Fruit fly (Drosophila melanogaster) whole organism, embryonic: ENCODE measurements around the gene Mfe2.
A peak's percentile ranks its signal among the peaks of the same experiment; 100 is the strongest.

Experiments
- Ada2b ChIP-seq: fragments of 200-800 bp; sonication (Bioruptor generic); IDR thresholded peaks from 2 replicates; pipeline ENCODE4 v1.3.6; 2022; ENCODE audit warnings: missing biosample characterization, missing genetic modification characterization
- B-H1 ChIP-seq: fragments of 200-800 bp; sonication (Bioruptor generic); IDR thresholded peaks from 3 replicates; pipeline ENCODE4 v1.3.6; 2022; ENCODE audit warnings: missing biosample characterization, missing genetic modification characterization
- CG10431 ChIP-seq: fragments of 200-800 bp; sonication (Bioruptor generic); optimal IDR thresholded peaks from 3 replicates; lab custom pipeline; 2018; ENCODE audit warnings: missing biosample characterization, mild to moderate bottlenecking, missing genetic modification characterization
- CG10543 ChIP-seq: fragments of 200-800 bp; sonication (Bioruptor generic); optimal IDR thresholded peaks from 3 replicates; lab custom pipeline; 2017; ENCODE audit warnings: missing biosample characterization, mild to moderate bottlenecking, missing genetic modification characterization, moderate library complexity
- CG10565 ChIP-seq: fragments of 200-800 bp; sonication (Bioruptor generic); optimal IDR thresholded peaks from 3 replicates; lab custom pipeline; 2016; ENCODE audit warnings: missing biosample characterization, mild to moderate bottlenecking, missing genetic modification characterization
- CG11560 ChIP-seq: fragments of 200-800 bp; sonication (Bioruptor generic); IDR thresholded peaks from 3 replicates; pipeline ENCODE4 v1.3.6; 2022; ENCODE audit warnings: missing biosample characterization, missing genetic modification characterization
- CG11696 ChIP-seq: fragments of 200-800 bp; sonication (Bioruptor generic); IDR thresholded peaks from 2 replicates; pipeline ENCODE4 v1.3.6; 2022; ENCODE audit warnings: missing biosample characterization, missing genetic modification characterization
- CG12236 ChIP-seq: fragments of 200-800 bp; sonication (Bioruptor generic); optimal IDR thresholded peaks from 2 replicates; lab custom pipeline; 2016; ENCODE audit warnings: missing biosample characterization, missing genetic modification characterization
- CG13123 ChIP-seq: fragments of 200-800 bp; sonication (Bioruptor generic); optimal IDR thresholded peaks from 2 replicates; lab custom pipeline; 2016; ENCODE audit warnings: missing biosample characterization, missing genetic modification characterization
- CG13424 ChIP-seq: fragments of 200-800 bp; sonication (Bioruptor generic); optimal IDR thresholded peaks from 2 replicates; lab custom pipeline; 2019; ENCODE audit warnings: missing biosample characterization, mild to moderate bottlenecking, missing genetic modification characterization, moderate library complexity
- CG13894 ChIP-seq: fragments of 200-800 bp; sonication (Bioruptor generic); optimal IDR thresholded peaks from 3 replicates; lab custom pipeline; 2018; ENCODE audit warnings: missing biosample characterization, mild to moderate bottlenecking, missing genetic modification characterization, moderate library complexity
- CG1529 ChIP-seq: fragments of 200-800 bp; sonication (Bioruptor generic); optimal IDR thresholded peaks from 3 replicates; lab custom pipeline; 2018; ENCODE audit warnings: missing biosample characterization, missing genetic modification characterization
- CG17328 ChIP-seq: fragments of 200-800 bp; sonication (Bioruptor generic); IDR thresholded peaks from 2 replicates; pipeline ENCODE4 v1.3.6; 2022; ENCODE audit warnings: missing biosample characterization, missing genetic modification characterization
- CG1792 ChIP-seq: fragments of 200-800 bp; sonication (Bioruptor generic); optimal IDR thresholded peaks from 2 replicates; lab custom pipeline; 2016; ENCODE audit warnings: missing biosample characterization, missing genetic modification characterization
- CG31224 ChIP-seq: fragments of 200-800 bp; sonication (Bioruptor generic); IDR thresholded peaks from 2 replicates; pipeline ENCODE4 v1.3.6; 2022; ENCODE audit warnings: missing biosample characterization, missing genetic modification characterization
- CG6813 ChIP-seq: fragments of 200-800 bp; sonication (Bioruptor generic); optimal IDR thresholded peaks from 2 replicates; lab custom pipeline; 2017; ENCODE audit warnings: missing biosample characterization, missing genetic modification characterization, mild to moderate bottlenecking, moderate library complexity, missing genetic modification reagents
- CG6854 ChIP-seq: fragments of 200-800 bp; sonication (Bioruptor generic); optimal IDR thresholded peaks from 3 replicates; lab custom pipeline; 2017; ENCODE audit warnings: missing biosample characterization, mild to moderate bottlenecking, missing genetic modification characterization
- CG7357 ChIP-seq: fragments of 200-800 bp; sonication (Bioruptor generic); IDR thresholded peaks from 3 replicates; pipeline ENCODE4 v1.3.6; 2022; ENCODE audit warnings: missing biosample characterization, missing genetic modification characterization
- CG7745 ChIP-seq: fragments of 200-800 bp; sonication (Bioruptor generic); optimal IDR thresholded peaks from 2 replicates; lab custom pipeline; 2018; ENCODE audit warnings: missing biosample characterization, mild to moderate bottlenecking, missing genetic modification characterization, moderate library complexity
- CG8089 ChIP-seq: fragments of 200-800 bp; sonication (Bioruptor generic); optimal IDR thresholded peaks from 3 replicates; lab custom pipeline; 2016; ENCODE audit warnings: missing biosample characterization, missing genetic modification characterization
- CG8478 ChIP-seq: fragments of >200 bp; optimal IDR thresholded peaks from 2 replicates; lab custom pipeline; 2018
- Fer2 ChIP-seq: fragments of 200-800 bp; sonication (Bioruptor generic); optimal IDR thresholded peaks from 2 replicates; lab custom pipeline; 2018; ENCODE audit warnings: missing biosample characterization, mild to moderate bottlenecking, missing genetic modification characterization, moderate library complexity
- Gsc ChIP-seq: fragments of 200-800 bp; sonication (Bioruptor generic); IDR thresholded peaks from 2 replicates; pipeline ENCODE4 v1.3.6; 2022; ENCODE audit warnings: missing biosample characterization, missing genetic modification characterization
- HLHmδ ChIP-seq: fragments of 200-800 bp; sonication (Bioruptor generic); optimal IDR thresholded peaks from 2 replicates; lab custom pipeline; 2018; ENCODE audit warnings: missing biosample characterization, mild to moderate bottlenecking, missing genetic modification characterization, moderate library complexity
- Hr51 ChIP-seq, 2 experiments: fragments of 200-800 bp; sonication (Bioruptor generic); optimal IDR thresholded peaks; 2 replicates in 1 of 2; 3 replicates in 1 of 2; lab custom pipeline; 2016 to 2018; ENCODE audit warnings: missing biosample characterization in 2 of 2, missing genetic modification characterization in 2 of 2, mild to moderate bottlenecking in 1 of 2, moderate library complexity in 1 of 2
- Hr78 ChIP-seq, 2 experiments: fragments of 200-800 bp in 1 of 2; fragments of >200 bp in 1 of 2; sonication (Bioruptor generic) in 1 of 2; optimal IDR thresholded peaks; 2 replicates each; lab custom pipeline; 2017 to 2019; ENCODE audit warnings: missing biosample characterization in 2 of 2, missing genetic modification characterization in 2 of 2, mild to moderate bottlenecking in 1 of 2, moderate library complexity in 1 of 2
- Lim3 ChIP-seq: fragments of 200-800 bp; sonication (Bioruptor generic); IDR thresholded peaks from 2 replicates; pipeline ENCODE4 v1.3.6; 2022; ENCODE audit warnings: missing biosample characterization, missing genetic modification characterization
- Max ChIP-seq: fragments of 200-800 bp; sonication (Bioruptor generic); optimal IDR thresholded peaks from 2 replicates; lab custom pipeline; 2016; ENCODE audit warnings: missing biosample characterization, mild to moderate bottlenecking, missing genetic modification characterization
- NK7.1 ChIP-seq: fragments of 200-800 bp; sonication (Bioruptor generic); optimal IDR thresholded peaks from 3 replicates; lab custom pipeline; 2016; ENCODE audit warnings: missing biosample characterization, missing genetic modification characterization
- Sry-β ChIP-seq: fragments of 200-800 bp; sonication (Bioruptor generic); optimal IDR thresholded peaks from 2 replicates; lab custom pipeline; 2018; ENCODE audit warnings: missing biosample characterization, mild to moderate bottlenecking, missing genetic modification characterization, moderate library complexity
- Vsx1 ChIP-seq: fragments of 200-800 bp; sonication (Bioruptor generic); optimal IDR thresholded peaks from 2 replicates; lab custom pipeline; 2017; ENCODE audit warnings: missing biosample characterization, mild to moderate bottlenecking, missing genetic modification characterization, missing genetic modification reagents
- YL-1 ChIP-seq: fragments of 200-800 bp; sonication (Bioruptor generic); optimal IDR thresholded peaks from 3 replicates; lab custom pipeline; 2017; ENCODE audit warnings: missing biosample characterization, mild to moderate bottlenecking, missing genetic modification characterization
- bigmax ChIP-seq: fragments of 200-800 bp; sonication (Bioruptor generic); optimal IDR thresholded peaks from 2 replicates; lab custom pipeline; 2018; ENCODE audit warnings: missing biosample characterization, mild to moderate bottlenecking, missing genetic modification characterization
- br ChIP-seq: fragments of >200 bp; optimal IDR thresholded peaks from 2 replicates; lab custom pipeline; 2017
- cato ChIP-seq: fragments of 200-800 bp; sonication (Bioruptor generic); optimal IDR thresholded peaks from 2 replicates; lab custom pipeline; 2016; ENCODE audit warnings: missing biosample characterization, missing genetic modification characterization, borderline replicate concordance
- crol ChIP-seq: fragments of 200-800 bp; sonication (Bioruptor generic); IDR thresholded peaks from 2 replicates; pipeline ENCODE4 v1.3.6; 2022; ENCODE audit warnings: missing biosample characterization, missing genetic modification characterization
- dati ChIP-seq: fragments of 200-800 bp; sonication (Bioruptor generic); IDR thresholded peaks from 2 replicates; pipeline ENCODE4 v1.3.6; 2022; ENCODE audit warnings: missing biosample characterization, missing genetic modification characterization
- fd96Cb ChIP-seq: fragments of 200-800 bp; sonication (Bioruptor generic); optimal IDR thresholded peaks from 2 replicates; lab custom pipeline; 2018; ENCODE audit warnings: missing biosample characterization, mild to moderate bottlenecking, missing genetic modification characterization, moderate library complexity
- gt ChIP-seq: fragments of 200-800 bp; sonication (Bioruptor generic); IDR thresholded peaks from 2 replicates; pipeline ENCODE4 v1.3.6; 2022; ENCODE audit warnings: missing biosample characterization, missing genetic modification characterization
- jigr1 ChIP-seq: fragments of 200-800 bp; sonication (Bioruptor generic); IDR thresholded peaks from 3 replicates; pipeline ENCODE4 v1.3.6; 2022; ENCODE audit warnings: missing biosample characterization, missing genetic modification characterization
- jing ChIP-seq: fragments of 200-800 bp; sonication (Bioruptor generic); optimal IDR thresholded peaks from 2 replicates; lab custom pipeline; 2018; ENCODE audit warnings: missing biosample characterization, mild to moderate bottlenecking, missing genetic modification characterization
- jumu ChIP-seq: fragments of 200-800 bp; sonication (Bioruptor generic); optimal IDR thresholded peaks from 3 replicates; lab custom pipeline; 2016; ENCODE audit warnings: missing biosample characterization, missing genetic modification characterization
- mam ChIP-seq: fragments of 200-800 bp; sonication (Bioruptor generic); optimal IDR thresholded peaks from 3 replicates; lab custom pipeline; 2016; ENCODE audit warnings: missing biosample characterization, missing genetic modification characterization
- pb ChIP-seq: fragments of 200-800 bp; sonication (Bioruptor generic); optimal IDR thresholded peaks from 3 replicates; lab custom pipeline; 2016; ENCODE audit warnings: missing biosample characterization, missing genetic modification characterization
- repo ChIP-seq: fragments of 200-800 bp; sonication (Bioruptor generic); optimal IDR thresholded peaks from 2 replicates; lab custom pipeline; 2016; ENCODE audit warnings: missing biosample characterization, missing genetic modification characterization
- sd ChIP-seq: fragments of 200-800 bp; sonication (Bioruptor generic); optimal IDR thresholded peaks from 3 replicates; lab custom pipeline; 2018; ENCODE audit warnings: missing biosample characterization, mild to moderate bottlenecking, missing genetic modification characterization, moderate library complexity
- sisA ChIP-seq: fragments of 200-800 bp; sonication (Bioruptor generic); IDR thresholded peaks from 2 replicates; pipeline ENCODE4 v1.3.6; 2022; ENCODE audit warnings: missing biosample characterization, missing genetic modification characterization
- slp2 ChIP-seq: fragments of 200-800 bp; sonication (Bioruptor generic); optimal IDR thresholded peaks from 2 replicates; lab custom pipeline; 2016; ENCODE audit warnings: missing biosample characterization, missing genetic modification characterization
- ssp ChIP-seq: fragments of 200-800 bp; sonication (Bioruptor generic); IDR thresholded peaks from 2 replicates; pipeline ENCODE4 v1.3.6; 2022; ENCODE audit warnings: missing biosample characterization, missing genetic modification characterization
- trem ChIP-seq: fragments of 200-800 bp; optimal IDR thresholded peaks from 3 replicates; lab custom pipeline; 2019; ENCODE audit warnings: missing biosample characterization, mild to moderate bottlenecking, missing genetic modification characterization, moderate library complexity
- wor ChIP-seq: fragments of 200-800 bp; sonication (Bioruptor generic); IDR thresholded peaks from 2 replicates; pipeline ENCODE4 v1.3.6; 2022; ENCODE audit warnings: missing biosample characterization, missing genetic modification characterization

Gene Mfe2

dm6 chrX:16279340-16279941, 8.7 kb downstream of the Mfe2 start (continued):
- TF ChIP-seq ssp (GFP tag; lab: Robert Waterston, UW): peak; percentile 85
- TF ChIP-seq CG6854 (GFP tag; lab: Kevin White, UChicago): peak; percentile 32
- TF ChIP-seq gt (GFP tag; lab: Robert Waterston, UW): peak; percentile 77
- TF ChIP-seq jumu (GFP tag; lab: Kevin White, UChicago): peak; percentile 93
- TF ChIP-seq pb (GFP tag; lab: Kevin White, UChicago): peak; percentile 65
- TF ChIP-seq br (lab: Kevin White, UChicago): no peak
- TF ChIP-seq CG10431 (GFP tag; lab: Kevin White, UChicago): no peak
- TF ChIP-seq CG12236: peak; percentile 24
- no peak for TF ChIP-seq bigmax (GFP tag; lab: Kevin White, UChicago)
- TF ChIP-seq Hr51 (GFP tag; optimal IDR thresholded peaks at IDR 0.05; lab: Kevin White, UChicago): peak; percentile 14 to 68
- TF ChIP-seq Vsx1 (GFP tag; lab: Kevin White, UChicago): peak; percentile 64
- peak; percentile 71 for TF ChIP-seq CG1792 (GFP tag; lab: Kevin White, UChicago)
- no peak for TF ChIP-seq CG8478 (lab: Kevin White, UChicago)
- TF ChIP-seq trem (tag; lab: Kevin White, UChicago): peak; percentile 23
- peak; percentile 29 for TF ChIP-seq Fer2 (tag; lab: Kevin White, UChicago)
- TF ChIP-seq HLHmδ: no peak
- TF ChIP-seq CG8089 (GFP tag; lab: Kevin White, UChicago): peak; percentile 71
- peak; percentile 46 for TF ChIP-seq CG6813
- TF ChIP-seq Sry-β (GFP tag; lab: Kevin White, UChicago): no peak
- peak; percentile 47 for TF ChIP-seq CG1529 (GFP tag; lab: Kevin White, UChicago)
- TF ChIP-seq CG11696: peak; percentile 79
- peak; percentile 80 for TF ChIP-seq CG17328 (GFP tag; lab: Robert Waterston, UW)
- TF ChIP-seq sisA (GFP tag; lab: Robert Waterston, UW): peak; percentile 94
- peak; percentile 14 for TF ChIP-seq cato (GFP tag; lab: Kevin White, UChicago)
- TF ChIP-seq Max (GFP tag; lab: Kevin White, UChicago): peak; percentile 22
- peak; percentile 41; the same call in 1 of the 2 replicates for TF ChIP-seq crol (GFP tag; lab: Robert Waterston, UW)
- TF ChIP-seq CG31224 (GFP tag; lab: Robert Waterston, UW): peak; percentile 60
- peak; percentile 85 for TF ChIP-seq Ada2b (GFP tag; lab: Robert Waterston, UW)
- peak; percentile 22 for TF ChIP-seq repo (GFP tag; lab: Kevin White, UChicago)
- peak; percentile 87 for TF ChIP-seq slp2 (GFP tag; lab: Kevin White, UChicago)
- TF ChIP-seq fd96Cb (tag; lab: Kevin White, UChicago): peak; percentile 85
- peak in 1 of 2 experiments; percentile 45 for TF ChIP-seq Hr78 (GFP tag; optimal IDR thresholded peaks at IDR 0.05; lab: Kevin White, UChicago)
- peak; percentile 4 for TF ChIP-seq CG10565 (GFP tag; lab: Kevin White, UChicago)
- peak; percentile 96 for TF ChIP-seq mam
- TF ChIP-seq dati: peak; percentile 69
- TF ChIP-seq wor: peak; percentile 76
- peak; percentile 72 for TF ChIP-seq CG13894 (tag; lab: Kevin White, UChicago)
- peak; percentile 56 for TF ChIP-seq CG13123
- TF ChIP-seq CG7357 (GFP tag; lab: Robert Waterston, UW): peak; percentile 80
- peak; percentile 16 for TF ChIP-seq CG10543 (GFP tag; lab: Kevin White, UChicago)
- peak; percentile 86 for TF ChIP-seq CG11560 (tag; lab: Robert Waterston, UW)
- TF ChIP-seq YL-1 (GFP tag; lab: Kevin White, UChicago): no peak
- peak; percentile 79; the same call in 2 of the 3 replicates for TF ChIP-seq jigr1 (GFP tag; lab: Robert Waterston, UW)
- peak; percentile 75 for TF ChIP-seq CG13424 (tag; lab: Kevin White, UChicago)
- TF ChIP-seq B-H1 (GFP tag; lab: Robert Waterston, UW): peak; percentile 88
- TF ChIP-seq Lim3: peak; percentile 58; the same call in 1 of the 2 replicates
- no peak for TF ChIP-seq CG7745
- peak; percentile 68 for TF ChIP-seq NK7.1
- peak; percentile 66 for TF ChIP-seq sd (tag; lab: Kevin White, UChicago)
- no peak; the same call in 1 of the 2 replicates for TF ChIP-seq Gsc (GFP tag; lab: Robert Waterston, UW)
- peak; percentile 70 for TF ChIP-seq jing
